Worm (Caenorhabditis elegans): ENCODE measurements around the gene H25P19.1.

Gene H25P19.1

ce11 chrV:731330-731729 is 43.8 kb downstream of the H25P19.1 start:
- peak; percentile 82 for TF ChIP-seq ama-1 (optimal IDR thresholded peaks at IDR 0.05)
- peak; percentile 74 for TF ChIP-seq egl-27 (tag; optimal IDR thresholded peaks at IDR 0.05)
- TF ChIP-seq lin-11 (tag; optimal IDR thresholded peaks at IDR 0.05) = no peak
- peak; percentile 11 for TF ChIP-seq unc-62 (GFP tag; optimal IDR thresholded peaks at IDR 0.05)
- TF ChIP-seq snpc-4 (tag; optimal IDR thresholded peaks at IDR 0.05) = peak; percentile 42
- TF ChIP-seq nhr-77 (tag; optimal IDR thresholded peaks at IDR 0.05) = peak; percentile 39
- no peak for TF ChIP-seq elt-1 (tag; optimal IDR thresholded peaks at IDR 0.05)
- peak; percentile 94 for TF ChIP-seq crh-2 (tag; optimal IDR thresholded peaks at IDR 0.05)
- TF ChIP-seq nhr-12 (tag; optimal IDR thresholded peaks at IDR 0.05) = no peak
- TF ChIP-seq sma-9 (GFP tag; optimal IDR thresholded peaks at IDR 0.05) = peak; percentile 99
- TF ChIP-seq sma-9 (tag; optimal IDR thresholded peaks at IDR 0.05) = peak; percentile 46
- no peak for TF ChIP-seq lin-39 (tag; optimal IDR thresholded peaks at IDR 0.05)
- TF ChIP-seq sma-3 (GFP tag; optimal IDR thresholded peaks at IDR 0.05) = peak; percentile 97
- TF ChIP-seq lsy-2 (tag; optimal IDR thresholded peaks at IDR 0.05) = peak in 1 of 2 experiments; percentile 80
- TF ChIP-seq nhr-23 (tag; optimal IDR thresholded peaks at IDR 0.05) = no peak
- TF ChIP-seq F13H6.1 (tag; optimal IDR thresholded peaks at IDR 0.05) = peak; percentile 97
- TF ChIP-seq nhr-10 (tag; optimal IDR thresholded peaks at IDR 0.05) = peak; percentile 13
- TF ChIP-seq ztf-4 (tag; optimal IDR thresholded peaks at IDR 0.05) = peak; percentile 89
- TF ChIP-seq mab-5 (tag; optimal IDR thresholded peaks at IDR 0.05) = peak; percentile 62
- TF ChIP-seq nhr-25 (tag; optimal IDR thresholded peaks at IDR 0.05) = peak; percentile 85
- peak; percentile 14 for TF ChIP-seq blmp-1 (tag; optimal IDR thresholded peaks at IDR 0.05; ENCODE audit: insufficient read depth)
- no peak for TF ChIP-seq mbf-1 (tag; optimal IDR thresholded peaks at IDR 0.05)
- TF ChIP-seq C34F6.9 (tag; optimal IDR thresholded peaks at IDR 0.05) = peak; percentile 51
- peak; percentile 33 for TF ChIP-seq lin-13 (GFP tag; optimal IDR thresholded peaks at IDR 0.05)
- peak; percentile 49 for TF ChIP-seq nhr-6 (tag; optimal IDR thresholded peaks at IDR 0.05)
- peak; percentile 96 for TF ChIP-seq nhr-129 (tag; optimal IDR thresholded peaks at IDR 0.05)
- no peak for TF ChIP-seq ceh-82 (tag; optimal IDR thresholded peaks at IDR 0.05)
- TF ChIP-seq nhr-21 (tag; optimal IDR thresholded peaks at IDR 0.05) = peak; percentile 95
- peak; percentile 48 for TF ChIP-seq sem-4 (tag; optimal IDR thresholded peaks at IDR 0.05)
- TF ChIP-seq unc-55 (GFP tag; optimal IDR thresholded peaks at IDR 0.05) = no peak
- peak; percentile 83 for TF ChIP-seq fos-1 (tag; optimal IDR thresholded peaks at IDR 0.05)
- TF ChIP-seq Y55F3AM.14 (GFP tag; optimal IDR thresholded peaks at IDR 0.05) = peak; percentile 94
- peak; percentile 97 to 98 for TF ChIP-seq mdl-1 (tag; optimal IDR thresholded peaks at IDR 0.05)
- TF ChIP-seq gmeb-1 (tag; optimal IDR thresholded peaks at IDR 0.05) = peak; percentile 82

ce11 chrV:736171-736570 is 48.7 kb downstream of the H25P19.1 start, which contains the start of gene srj-25:
srj-25 (minus strand) TSS chrV:736271.
- no peak for TF ChIP-seq nhr-25 (tag; optimal IDR thresholded peaks at IDR 0.05)
- TF ChIP-seq lin-13 (GFP tag; optimal IDR thresholded peaks at IDR 0.05) = no peak
- TF ChIP-seq nhr-10 (tag; optimal IDR thresholded peaks at IDR 0.05) = no peak
- TF ChIP-seq unc-39 (tag; optimal IDR thresholded peaks at IDR 0.05) = no peak
- no peak for TF ChIP-seq unc-55 (GFP tag; optimal IDR thresholded peaks at IDR 0.05)
- TF ChIP-seq fos-1 (tag; optimal IDR thresholded peaks at IDR 0.05) = no peak
- TF ChIP-seq unc-62 (GFP tag; optimal IDR thresholded peaks at IDR 0.05) = no peak
- no peak for TF ChIP-seq sma-9 (GFP tag; optimal IDR thresholded peaks at IDR 0.05)
- no peak for TF ChIP-seq sma-9 (tag; optimal IDR thresholded peaks at IDR 0.05)
- TF ChIP-seq alr-1 (tag; optimal IDR thresholded peaks at IDR 0.05) = no peak
- TF ChIP-seq ceh-16 (tag; optimal IDR thresholded peaks at IDR 0.05) = no peak
- no peak for TF ChIP-seq C34F6.9 (tag; optimal IDR thresholded peaks at IDR 0.05)

- TF ChIP-seq sma-9 (GFP tag; optimal IDR thresholded peaks at IDR 0.05) = no peak
- TF ChIP-seq sma-9 (tag; optimal IDR thresholded peaks at IDR 0.05) = no peak
- TF ChIP-seq R02D3.7 (tag; optimal IDR thresholded peaks at IDR 0.05) = no peak
- no peak for TF ChIP-seq nhr-23 (tag; optimal IDR thresholded peaks at IDR 0.05)
- TF ChIP-seq ztf-11 (tag; optimal IDR thresholded peaks at IDR 0.05) = no peak
- TF ChIP-seq mbf-1 (tag; optimal IDR thresholded peaks at IDR 0.05) = no peak
- TF ChIP-seq nhr-25 (tag; optimal IDR thresholded peaks at IDR 0.05) = no peak
- no peak for TF ChIP-seq lin-13 (GFP tag; optimal IDR thresholded peaks at IDR 0.05)
- TF ChIP-seq mab-5 (tag; optimal IDR thresholded peaks at IDR 0.05) = no peak
- TF ChIP-seq ceh-82 (tag; optimal IDR thresholded peaks at IDR 0.05) = no peak
Measured at ce11 chrV:738770-739169, 51.3 kb downstream of the H25P19.1 start, which contains the start of gene srj-24. srj-24 (minus strand) TSS chrV:738870.

All from whole organism, L2 larva.